Worm (Caenorhabditis elegans) whole organism, L1 larva: ENCODE results near the gene F49C5.9.

ENCODE experiments used
- C04F5.9 ChIP-seq: sonication (generic microtip); optimal IDR thresholded peaks from 2 replicates; lab custom pipeline; 2016; ENCODE audit warnings: missing genetic modification characterization, missing compliant biosample characterization
- F16B12.6 ChIP-seq: fragments of 150-350 bp; optimal IDR thresholded peaks from 2 replicates; lab custom pipeline; 2014; ENCODE audit warnings: missing biosample characterization, missing genetic modification characterization
- aha-1 ChIP-seq: fragments of 150-350 bp; optimal IDR thresholded peaks from 2 replicates; lab custom pipeline; 2014; ENCODE audit warnings: missing biosample characterization, missing genetic modification characterization
- aly-2 ChIP-seq: fragments of 150-350 bp; optimal IDR thresholded peaks from 2 replicates; lab custom pipeline; 2014; ENCODE audit warnings: missing biosample characterization, missing genetic modification characterization
- blmp-1 ChIP-seq: fragments of 150-350 bp; optimal IDR thresholded peaks from 2 replicates; lab custom pipeline; 2014; ENCODE audit warnings: missing biosample characterization, missing genetic modification characterization
- ceh-63 ChIP-seq: fragments of 200-800 bp; sonication (Bioruptor generic); optimal IDR thresholded peaks from 2 replicates; lab custom pipeline; 2018; ENCODE audit warnings: mild to moderate bottlenecking, missing genetic modification characterization, missing compliant biosample characterization
- ceh-82 ChIP-seq, 3 experiments: fragments of 150-350 bp in 1 of 3; sonication (generic microtip) in 2 of 3; optimal IDR thresholded peaks; 2 replicates each; lab custom pipeline; 2014 to 2017; ENCODE audit warnings: missing biosample characterization in 3 of 3, missing genetic modification characterization in 3 of 3
- ceh-88 ChIP-seq: fragments of 200-800 bp; sonication (Bioruptor generic); IDR thresholded peaks from 2 replicates; pipeline ENCODE4 v1.3.6; 2022; ENCODE audit warnings: missing genetic modification characterization, missing compliant biosample characterization
- ceh-90 ChIP-seq: sonication (generic microtip); optimal IDR thresholded peaks from 2 replicates; lab custom pipeline; 2016; ENCODE audit warnings: missing genetic modification characterization, missing compliant biosample characterization
- dpl-1 ChIP-seq, 3 experiments: fragments of 150-350 bp in 2 of 3; sonication (generic microtip) in 1 of 3; optimal IDR thresholded peaks; 2 replicates each; lab custom pipeline; 2014 to 2017; ENCODE audit warnings: missing biosample characterization in 3 of 3, missing genetic modification characterization in 3 of 3, missing genetic modification reagents in 3 of 3
- dsc-1 ChIP-seq: sonication (generic microtip); optimal IDR thresholded peaks from 2 replicates; lab custom pipeline; 2016; ENCODE audit warnings: mild to moderate bottlenecking, missing genetic modification characterization, missing compliant biosample characterization
- efl-3 ChIP-seq: fragments of 200-800 bp; sonication (Bioruptor generic); optimal IDR thresholded peaks from 2 replicates; lab custom pipeline; 2018; ENCODE audit warnings: mild to moderate bottlenecking, missing genetic modification characterization, missing compliant biosample characterization
- egl-13 ChIP-seq: sonication (generic microtip); optimal IDR thresholded peaks from 2 replicates; lab custom pipeline; 2016; ENCODE audit warnings: missing genotype, missing genetic modification reagents, missing genetic modification characterization, missing compliant biosample characterization
- elt-2 ChIP-seq: sonication (generic microtip); optimal IDR thresholded peaks from 2 replicates; lab custom pipeline; 2016; ENCODE audit warnings: missing genetic modification characterization, mild to moderate bottlenecking, inconsistent platforms, missing compliant biosample characterization, missing genetic modification reagents
- ets-5 ChIP-seq: fragments of 200-800 bp; sonication (Bioruptor generic); IDR thresholded peaks from 2 replicates; pipeline ENCODE4 v1.3.6; 2022; ENCODE audit warnings: missing genetic modification characterization, missing compliant biosample characterization
- fos-1 ChIP-seq: fragments of 150-350 bp; optimal IDR thresholded peaks from 2 replicates; lab custom pipeline; 2014; ENCODE audit warnings: missing biosample characterization, missing genetic modification characterization
- grh-1 ChIP-seq: fragments of 200-800 bp; sonication (Bioruptor generic); IDR thresholded peaks from 2 replicates; pipeline ENCODE4 v1.3.6; 2022; ENCODE audit warnings: missing genetic modification reagents, missing genetic modification characterization, missing compliant biosample characterization
- hlh-17 ChIP-seq: fragments of 200-800 bp; sonication (Bioruptor generic); optimal IDR thresholded peaks from 2 replicates; lab custom pipeline; 2018; ENCODE audit warnings: missing genetic modification characterization, mild to moderate bottlenecking, missing compliant biosample characterization, moderate library complexity, borderline replicate concordance
- hlh-4 ChIP-seq: sonication (generic microtip); optimal IDR thresholded peaks from 2 replicates; lab custom pipeline; 2016; ENCODE audit warnings: mild to moderate bottlenecking, missing genetic modification characterization, missing compliant biosample characterization
- hpl-2 ChIP-seq: fragments of 150-350 bp; optimal IDR thresholded peaks from 2 replicates; lab custom pipeline; 2014; ENCODE audit warnings: missing biosample characterization, missing genetic modification reagents, missing genetic modification characterization
- irx-1 ChIP-seq: sonication (generic microtip); optimal IDR thresholded peaks from 2 replicates; lab custom pipeline; 2016; ENCODE audit warnings: missing genetic modification characterization, missing compliant biosample characterization
- isw-1 ChIP-seq: fragments of 200-800 bp; sonication (Bioruptor generic); IDR thresholded peaks from 2 replicates; pipeline ENCODE4 v1.3.6; 2022; ENCODE audit warnings: missing genetic modification characterization, missing compliant biosample characterization
- jun-1 ChIP-seq: fragments of 150-350 bp; optimal IDR thresholded peaks from 2 replicates; lab custom pipeline; 2014; ENCODE audit warnings: missing biosample characterization, missing genetic modification reagents, missing genetic modification characterization
- lin-13 ChIP-seq: fragments of 150-350 bp; optimal IDR thresholded peaks from 2 replicates; lab custom pipeline; 2014; ENCODE audit warnings: missing biosample characterization, missing genetic modification reagents, missing genetic modification characterization
- lin-14 ChIP-seq: fragments of 200-800 bp; sonication (Bioruptor generic); optimal IDR thresholded peaks from 2 replicates; lab custom pipeline; 2018; ENCODE audit warnings: mild to moderate bottlenecking, missing genetic modification characterization, moderate library complexity, missing compliant biosample characterization
- lin-15B ChIP-seq: fragments of 150-350 bp; sonication (generic microtip); optimal IDR thresholded peaks from 3 replicates; lab custom pipeline; 2014; ENCODE audit warnings: missing biosample characterization, missing genetic modification characterization
- lin-39 ChIP-seq: fragments of 150-350 bp; optimal IDR thresholded peaks from 2 replicates; lab custom pipeline; 2014; ENCODE audit warnings: missing biosample characterization, missing genetic modification reagents, missing genetic modification characterization
- lir-3 ChIP-seq: sonication (generic microtip); optimal IDR thresholded peaks from 2 replicates; lab custom pipeline; 2016; ENCODE audit warnings: mild to moderate bottlenecking, missing genetic modification characterization, moderate library complexity, missing compliant biosample characterization; ENCODE audit not compliant: poor library complexity
- mep-1 ChIP-seq: fragments of 150-350 bp; optimal IDR thresholded peaks from 2 replicates; lab custom pipeline; 2014; ENCODE audit warnings: missing biosample characterization, missing genetic modification characterization
- nhr-12 ChIP-seq: sonication (generic microtip); optimal IDR thresholded peaks from 2 replicates; lab custom pipeline; 2017; ENCODE audit warnings: missing biosample characterization, missing genetic modification characterization
- nhr-19 ChIP-seq: fragments of 200-800 bp; sonication (Bioruptor generic); conservative IDR thresholded peaks from 2 replicates; pipeline ENCODE4 v1.3.6; 2022; ENCODE audit warnings: missing genetic modification characterization, missing compliant biosample characterization
- nhr-20 ChIP-seq: sonication (generic microtip); optimal IDR thresholded peaks from 2 replicates; lab custom pipeline; 2016; ENCODE audit warnings: mild to moderate bottlenecking, missing genetic modification characterization, missing compliant biosample characterization
- nhr-28 ChIP-seq: fragments of 150-350 bp; optimal IDR thresholded peaks from 2 replicates; lab custom pipeline; 2014; ENCODE audit warnings: missing biosample characterization, missing genetic modification characterization
- nhr-47 ChIP-seq: sonication (generic microtip); optimal IDR thresholded peaks from 2 replicates; lab custom pipeline; 2016; ENCODE audit warnings: mild to moderate bottlenecking, missing genetic modification characterization, moderate library complexity, missing compliant biosample characterization
- nhr-71 ChIP-seq: sonication (generic microtip); optimal IDR thresholded peaks from 2 replicates; lab custom pipeline; 2016; ENCODE audit warnings: mild to moderate bottlenecking, missing genetic modification characterization, moderate library complexity, missing compliant biosample characterization
- nhr-77 ChIP-seq: fragments of 150-350 bp; optimal IDR thresholded peaks from 2 replicates; lab custom pipeline; 2014; ENCODE audit warnings: missing biosample characterization, missing genetic modification characterization
- nhr-84 ChIP-seq: sonication (generic microtip); optimal IDR thresholded peaks from 2 replicates; lab custom pipeline; 2017; ENCODE audit warnings: missing biosample characterization, missing genetic modification characterization
- nhr-85 ChIP-seq: sonication (generic microtip); peaks from one replicate; lab custom pipeline; 2016; ENCODE audit warnings: missing genetic modification characterization, inconsistent platforms, missing compliant biosample characterization
- nhr-90 ChIP-seq: sonication (generic microtip); optimal IDR thresholded peaks from 2 replicates; lab custom pipeline; 2016; ENCODE audit warnings: mild to moderate bottlenecking, missing genetic modification characterization, missing compliant biosample characterization; ENCODE audit not compliant: poor library complexity
- pqm-1 ChIP-seq: sonication (generic microtip); optimal IDR thresholded peaks from 3 replicates; lab custom pipeline; 2017; ENCODE audit warnings: missing biosample characterization, missing genetic modification characterization
- rnt-1 ChIP-seq: sonication (generic microtip); optimal IDR thresholded peaks from 2 replicates; lab custom pipeline; 2016; ENCODE audit warnings: mild to moderate bottlenecking, missing genetic modification characterization, moderate library complexity, missing compliant biosample characterization
- skn-1 ChIP-seq: fragments of 150-350 bp; optimal IDR thresholded peaks from 2 replicates; lab custom pipeline; 2014; ENCODE audit warnings: missing biosample characterization, missing genetic modification characterization
- snpc-4 ChIP-seq: fragments of 150-350 bp; optimal IDR thresholded peaks from 2 replicates; lab custom pipeline; 2014; ENCODE audit warnings: missing biosample characterization, missing genetic modification characterization
- sox-4 ChIP-seq: sonication (generic microtip); optimal IDR thresholded peaks from 2 replicates; lab custom pipeline; 2016; ENCODE audit warnings: missing genetic modification characterization, missing compliant biosample characterization
- sptf-1 ChIP-seq: fragments of 150-350 bp; optimal IDR thresholded peaks from 2 replicates; lab custom pipeline; 2014; ENCODE audit warnings: missing biosample characterization, missing genetic modification characterization
- swsn-7 ChIP-seq: sonication (generic microtip); optimal IDR thresholded peaks from 2 replicates; lab custom pipeline; 2016; ENCODE audit warnings: missing genetic modification characterization, missing compliant biosample characterization
- tlp-1 ChIP-seq: fragments of 150-350 bp; optimal IDR thresholded peaks from 2 replicates; lab custom pipeline; 2014; ENCODE audit warnings: missing biosample characterization, missing genetic modification characterization
- unc-30 ChIP-seq: sonication (generic microtip); optimal IDR thresholded peaks from 2 replicates; lab custom pipeline; 2017; ENCODE audit warnings: missing biosample characterization, missing genetic modification characterization
- unc-98 ChIP-seq: fragments of 200-800 bp; sonication (Bioruptor generic); IDR thresholded peaks from 2 replicates; pipeline ENCODE4 v1.3.6; 2022; ENCODE audit warnings: missing genetic modification characterization, missing compliant biosample characterization
- vab-15 ChIP-seq: sonication (generic microtip); optimal IDR thresholded peaks from 2 replicates; lab custom pipeline; 2017; ENCODE audit warnings: missing genotype, mild to moderate bottlenecking, missing genetic modification characterization, missing compliant biosample characterization
- xbp-1 ChIP-seq: sonication (generic microtip); optimal IDR thresholded peaks from 2 replicates; lab custom pipeline; 2016; ENCODE audit warnings: missing genetic modification characterization, missing compliant biosample characterization
- zip-4 ChIP-seq: fragments of 200-800 bp; sonication (Bioruptor generic); optimal IDR thresholded peaks from 2 replicates; lab custom pipeline; 2018; ENCODE audit warnings: mild to moderate bottlenecking, missing genetic modification characterization, moderate library complexity, missing compliant biosample characterization
- ztf-11 ChIP-seq, 2 experiments: sonication (generic microtip); optimal IDR thresholded peaks; 2 replicates each; lab custom pipeline; 2016 to 2017; ENCODE audit warnings: missing genetic modification characterization in 2 of 2, missing biosample characterization in 1 of 2, missing compliant biosample characterization in 1 of 2

F49C5.9 gene

DNA sequence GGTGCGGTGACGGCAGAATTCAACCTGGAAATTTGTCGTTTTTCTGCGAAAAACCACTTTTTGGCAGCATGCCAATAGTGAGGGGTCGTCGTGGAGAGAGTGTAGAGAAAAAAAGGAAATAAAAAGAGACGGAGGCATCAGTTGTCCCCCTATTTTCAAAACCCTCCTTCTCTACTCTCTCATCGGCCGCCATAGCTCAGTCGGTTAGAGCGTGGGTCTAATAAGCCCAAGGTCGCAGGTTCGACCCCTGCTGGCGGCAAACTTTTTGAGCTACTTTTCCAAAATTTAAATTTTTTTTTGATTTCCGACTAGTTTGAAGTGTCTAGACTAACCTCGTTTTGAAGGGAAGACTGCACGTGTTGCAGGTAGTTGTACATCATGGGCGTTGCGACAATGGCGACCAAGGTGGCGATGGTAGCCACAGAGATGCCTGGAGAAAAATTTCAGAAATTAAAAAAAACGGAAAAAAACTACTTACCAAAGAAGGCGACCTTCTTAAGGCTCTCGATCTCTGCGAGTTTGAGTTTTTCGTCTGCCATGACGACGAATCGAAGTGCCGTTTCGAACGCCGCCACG, 49.8 kb downstream of the F49C5.9 start, which contains the start of gene col-85 (continued):
- TF ChIP-seq rnt-1 (peak; percentile 68), elt-2 (tag; lab: Kevin White, UChicago) (peak; percentile 23), blmp-1 (tag; lab: Kevin White, UChicago) (no peak), lir-3 (tag; lab: Kevin White, UChicago) (peak; percentile 44), sptf-1 (no peak), nhr-84 (tag; lab: Kevin White, UChicago) (no peak), jun-1 (peak; percentile 37), nhr-28 (no peak), hlh-4 (no peak), isw-1 (GFP tag; lab: Robert Waterston, UW) (peak; percentile 36; the same call in 1 of the 2 replicates), dpl-1 (GFP tag; optimal IDR thresholded peaks at IDR 0.05; lab: Kevin White, UChicago) (peak; percentile 44 to 66 (median 54)), lin-39 (tag; lab: Kevin White, UChicago) (no peak), xbp-1 (tag; lab: Kevin White, UChicago) (peak; percentile 60), pqm-1 (tag; lab: Kevin White, UChicago) (peak; percentile 11), nhr-85 (peak; percentile 72), egl-13 (tag; lab: Kevin White, UChicago) (no peak), nhr-47 (tag; lab: Kevin White, UChicago) (peak; percentile 82), swsn-7 (tag; lab: Kevin White, UChicago) (peak; percentile 73), ceh-63 (GFP tag; lab: Kevin White, UChicago) (no peak), unc-30 (tag; lab: Kevin White, UChicago) (no peak), C04F5.9 (tag; lab: Kevin White, UChicago) (no peak), nhr-20 (tag; lab: Kevin White, UChicago) (peak; percentile 70), sox-4 (no peak), hlh-17 (no peak), grh-1 (peak; percentile 43; the same call in 1 of the 2 replicates), skn-1 (tag; lab: Kevin White, UChicago) (peak; percentile 53), lin-15B (tag; lab: Kevin White, UChicago) (peak; percentile 16), fos-1 (tag; lab: Kevin White, UChicago) (peak; percentile 69), nhr-71 (peak; percentile 78), snpc-4 (tag; lab: Kevin White, UChicago) (peak; percentile 90), nhr-19 (peak; percentile 76), ceh-88 (GFP tag; lab: Robert Waterston, UW) (no peak), hpl-2 (GFP tag; lab: Kevin White, UChicago) (peak; percentile 5), aly-2 (tag; lab: Kevin White, UChicago) (peak; percentile 49), aha-1 (tag; lab: Kevin White, UChicago) (no peak), dsc-1 (tag; lab: Kevin White, UChicago) (peak; percentile 75), mep-1 (peak; percentile 56), F16B12.6 (tag; lab: Kevin White, UChicago) (peak; percentile 19), ceh-82 (tag; optimal IDR thresholded peaks at IDR 0.05; lab: Kevin White, UChicago) (peak; percentile 27 to 79 (median 55)), lin-13 (peak; percentile 54), ztf-11 (tag; optimal IDR thresholded peaks at IDR 0.05; lab: Kevin White, UChicago) (peak in 1 of 2 experiments; percentile 16), irx-1 (tag; lab: Kevin White, UChicago) (peak; percentile 57), ceh-90 (no peak), lin-14 (GFP tag; lab: Kevin White, UChicago) (peak; percentile 74), unc-98 (peak; percentile 60; the same call in 1 of the 2 replicates), ets-5 (no peak), vab-15 (tag; lab: Kevin White, UChicago) (peak; percentile 63), nhr-12 (tag; lab: Kevin White, UChicago) (no peak), efl-3 (no peak), tlp-1 (tag; lab: Kevin White, UChicago) (no peak), nhr-77 (tag; lab: Kevin White, UChicago) (peak; percentile 70), zip-4 (GFP tag; lab: Kevin White, UChicago) (no peak), nhr-90 (tag; lab: Kevin White, UChicago) (peak; percentile 70)
